Worm (Caenorhabditis elegans) whole organism, young adult: ENCODE data around the gene fbxb-33.

ENCODE experiments used
- B0261.1 ChIP-seq: sonication (generic microtip); optimal IDR thresholded peaks from 2 replicates; lab custom pipeline; 2016; ENCODE audit warnings: mild to moderate bottlenecking, missing genetic modification characterization, moderate library complexity, missing compliant biosample characterization
- F10E7.11 ChIP-seq: sonication (generic microtip); optimal IDR thresholded peaks from 2 replicates; lab custom pipeline; 2017; ENCODE audit warnings: mild to moderate bottlenecking, missing genetic modification characterization, moderate library complexity, missing compliant biosample characterization
- F49E8.2 ChIP-seq: sonication (generic microtip); optimal IDR thresholded peaks from 3 replicates; lab custom pipeline; 2017; ENCODE audit warnings: missing genetic modification characterization, mild to moderate bottlenecking, missing compliant biosample characterization, antibody characterized with exemption, moderate library complexity; ENCODE audit not compliant: insufficient read depth
- ceh-27 ChIP-seq: fragments of 200-800 bp; sonication (Bioruptor generic); optimal IDR thresholded peaks from 2 replicates; lab custom pipeline; 2018; ENCODE audit warnings: mild to moderate bottlenecking, missing genetic modification characterization, moderate library complexity, missing compliant biosample characterization
- lag-1 ChIP-seq: fragments of 200-800 bp; sonication (Bioruptor generic); IDR thresholded peaks from 2 replicates; pipeline ENCODE4 v1.3.6; 2022; ENCODE audit warnings: missing genetic modification reagents, missing genetic modification characterization, missing compliant biosample characterization
- snpc-1.3 ChIP-seq: sonication (generic microtip); optimal IDR thresholded peaks from 2 replicates; lab custom pipeline; 2017; ENCODE audit warnings: missing genetic modification characterization, mild to moderate bottlenecking, missing compliant biosample characterization, antibody characterized with exemption, moderate library complexity, missing genotype, missing genetic modification reagents; ENCODE audit not compliant: insufficient read depth
- unc-62 ChIP-seq: fragments of 150-350 bp; optimal IDR thresholded peaks from 2 replicates; lab custom pipeline; 2014; ENCODE audit warnings: missing biosample characterization, missing genetic modification reagents, missing genetic modification characterization

DNA sequence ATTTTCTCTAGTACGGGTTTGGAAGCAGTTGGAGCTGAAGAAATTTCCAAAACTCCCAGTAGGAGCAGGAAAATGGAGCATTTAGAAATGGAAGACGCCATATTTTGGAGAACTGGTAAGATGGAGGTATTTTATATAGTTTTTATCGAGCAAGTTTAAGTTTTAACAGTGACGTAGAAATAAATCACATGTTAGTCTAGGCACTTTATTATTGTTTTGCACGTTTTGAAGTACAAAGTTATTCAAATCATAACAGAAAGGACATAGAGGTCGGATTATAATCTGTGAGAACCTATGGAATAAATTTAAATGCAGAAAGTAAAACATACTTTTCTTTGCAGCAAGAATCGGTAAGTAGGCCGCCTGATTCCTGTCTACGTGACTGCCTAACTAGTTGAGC lies 16.6 kb downstream of the fbxb-33 start, which contains the start of gene F19B10.6:
- TF ChIP-seq B0261.1, result no peak
- no peak for TF ChIP-seq F49E8.2 (tag; lab: Kevin White, UChicago)
- TF ChIP-seq F10E7.11, result no peak
- no peak for TF ChIP-seq ceh-27 (GFP tag; lab: Kevin White, UChicago)
- TF ChIP-seq unc-62 (GFP tag; lab: Kevin White, UChicago), result no peak
- no peak for TF ChIP-seq snpc-1.3 (tag; lab: Kevin White, UChicago)
- TF ChIP-seq lag-1 (GFP tag; lab: Robert Waterston, UW), result no peak
